Fruit fly (Drosophila melanogaster): ENCODE measurements around the gene CG34375.

CG34375 gene

DNA sequence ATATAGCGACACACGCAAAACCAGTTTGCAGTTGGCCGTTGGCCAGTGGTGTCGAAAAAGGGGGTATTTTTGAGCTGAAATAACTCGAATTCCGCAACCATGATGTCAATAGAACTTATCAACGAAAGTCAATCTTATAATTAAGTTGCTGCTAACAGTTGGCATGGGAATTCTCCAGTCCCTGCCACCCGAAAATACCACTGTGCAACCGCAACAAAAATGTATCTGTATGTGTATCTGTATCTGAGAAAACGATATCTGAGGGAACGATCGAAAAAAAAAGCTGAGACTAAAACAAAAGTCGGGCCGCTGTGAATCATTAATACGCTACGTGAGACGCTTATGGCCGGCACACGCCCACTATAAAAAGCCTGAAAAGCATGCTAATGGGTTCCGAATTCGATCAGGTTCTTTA is 36.2 kb upstream of the CG34375 start (continued):
- TF ChIP-seq CG9609 (GFP tag; optimal IDR thresholded peaks at IDR 0.05) (peak; percentile 42), Mrtf (GFP tag; IDR thresholded peaks at IDR 0.05) (peak; percentile 55; the same call in 1 of the 3 replicates), dmrt11E (tag; optimal IDR thresholded peaks at IDR 0.05) (no peak), CG12299 (tag; optimal IDR thresholded peaks at IDR 0.05) (no peak), BtbVII (GFP tag; optimal IDR thresholded peaks at IDR 0.05) (no peak), ssp (GFP tag; IDR thresholded peaks at IDR 0.05) (0 out of 2 replicates have a peak, but pooled peaks have one; percentile 12), bab2 (GFP tag; optimal IDR thresholded peaks at IDR 0.05) (peak; percentile 23), YL-1 (GFP tag; optimal IDR thresholded peaks at IDR 0.05) (no peak), fd64A (GFP tag; optimal IDR thresholded peaks at IDR 0.05) (no peak), CG10431 (GFP tag; optimal IDR thresholded peaks at IDR 0.05) (no peak), HLH3B (GFP tag; IDR thresholded peaks at IDR 0.05) (0 out of 2 replicates have a peak, but pooled peaks have one; percentile 32), CG43689 (GFP tag; IDR thresholded peaks at IDR 0.05) (no peak), E2f1 (GFP tag; IDR thresholded peaks at IDR 0.05) (peak; percentile 40; the same call in 1 of the 2 replicates), Asciz (GFP tag; optimal IDR thresholded peaks at IDR 0.05) (no peak), ro (GFP tag; IDR thresholded peaks at IDR 0.05) (no peak), CG12219 (GFP tag; optimal IDR thresholded peaks at IDR 0.05) (no peak), jing (GFP tag; optimal IDR thresholded peaks at IDR 0.05) (no peak), CG7786 (GFP tag; optimal IDR thresholded peaks at IDR 0.05) (peak; percentile 59), Dp (GFP tag; optimal IDR thresholded peaks at IDR 0.05) (no peak), CG34376 (GFP tag; optimal IDR thresholded peaks at IDR 0.05) (no peak), sens (GFP tag) (peak; percentile 57), CG16863 (GFP tag; optimal IDR thresholded peaks at IDR 0.05) (no peak), CG1832 (GFP tag; optimal IDR thresholded peaks at IDR 0.05) (no peak), stwl (tag; optimal IDR thresholded peaks at IDR 0.05) (no peak), HmgZ (tag; optimal IDR thresholded peaks at IDR 0.05) (no peak), chif (GFP tag; optimal IDR thresholded peaks at IDR 0.05) (peak in 1 of 2 experiments; percentile 5), Doc3 (GFP tag; IDR thresholded peaks at IDR 0.05; ENCODE audit: partially characterized antibody) (no peak), ERR (GFP tag; optimal IDR thresholded peaks at IDR 0.05) (no peak), CG4820 (GFP tag; optimal IDR thresholded peaks at IDR 0.05) (no peak), CG9797 (GFP tag; optimal IDR thresholded peaks at IDR 0.05) (no peak), CG6791 (GFP tag; IDR thresholded peaks at IDR 0.05; ENCODE audit: partially characterized antibody) (no peak), CG8388 (GFP tag; optimal IDR thresholded peaks at IDR 0.05) (no peak), dysf (GFP tag; IDR thresholded peaks at IDR 0.05) (peak; percentile 70; the same call in 2 of the 3 replicates), lab (GFP tag; optimal IDR thresholded peaks at IDR 0.05) (peak; percentile 60), CG10209 (GFP tag; optimal IDR thresholded peaks at IDR 0.05) (peak; percentile 17), CG1602 (GFP tag; optimal IDR thresholded peaks at IDR 0.05) (no peak), sna (GFP tag; IDR thresholded peaks at IDR 0.05; ENCODE audit: partially characterized antibody) (no peak), CG13424 (tag; optimal IDR thresholded peaks at IDR 0.05) (peak; percentile 27), CG10959 (GFP tag; IDR thresholded peaks at IDR 0.05) (no peak), sr (GFP tag; IDR thresholded peaks at IDR 0.05) (no peak), her (GFP tag; optimal IDR thresholded peaks at IDR 0.05) (peak; percentile 22), dm (GFP tag; optimal IDR thresholded peaks at IDR 0.05) (no peak), CG4328 (GFP tag; optimal IDR thresholded peaks at IDR 0.05) (no peak), hth (optimal IDR thresholded peaks at IDR 0.05) (no peak), Chrac-16 (GFP tag; optimal IDR thresholded peaks at IDR 0.05) (no peak), CG13775 (GFP tag; optimal IDR thresholded peaks at IDR 0.05) (peak; percentile 21), oc (tag; optimal IDR thresholded peaks at IDR 0.05) (no peak), btn (GFP tag; optimal IDR thresholded peaks at IDR 0.05) (no peak), CG15269 (tag; optimal IDR thresholded peaks at IDR 0.05) (peak; percentile 57), Atf3 (GFP tag; optimal IDR thresholded peaks at IDR 0.05) (no peak), tap (tag; optimal IDR thresholded peaks at IDR 0.05) (no peak)
